Worm (Caenorhabditis elegans) whole organism, early embryonic: ENCODE data around the gene fbxc-52.

Experiments
- aly-1 ChIP-seq: sonication (generic microtip); optimal IDR thresholded peaks from 2 replicates; lab custom pipeline; 2016; ENCODE audit warnings: missing genetic modification characterization, missing compliant biosample characterization
- ama-1 ChIP-seq: fragments of 150-350 bp; optimal IDR thresholded peaks from 2 replicates; lab custom pipeline; 2014
- ceh-36 ChIP-seq: sonication (generic microtip); optimal IDR thresholded peaks from 2 replicates; lab custom pipeline; 2016; ENCODE audit warnings: missing genetic modification characterization, inconsistent platforms, missing compliant biosample characterization
- ets-7 ChIP-seq: sonication (generic microtip); optimal IDR thresholded peaks from 2 replicates; lab custom pipeline; 2016; ENCODE audit warnings: missing genotype, missing genetic modification characterization, missing compliant biosample characterization
- flt-1 ChIP-seq: fragments of 200-800 bp; sonication (Bioruptor generic); IDR thresholded peaks from 2 replicates; pipeline ENCODE4 v1.3.6; 2022; ENCODE audit warnings: missing genetic modification characterization, missing compliant biosample characterization
- hmbx-1 ChIP-seq: sonication (generic microtip); optimal IDR thresholded peaks from 2 replicates; lab custom pipeline; 2016; ENCODE audit warnings: mild to moderate bottlenecking, missing genetic modification characterization, missing compliant biosample characterization
- pes-1 ChIP-seq: fragments of 200-800 bp; sonication (Bioruptor generic); IDR thresholded peaks from 2 replicates; pipeline ENCODE4 v1.3.6; 2022; ENCODE audit warnings: missing genetic modification reagents, missing genetic modification characterization, missing compliant biosample characterization
- tra-4 ChIP-seq: sonication (generic microtip); optimal IDR thresholded peaks from 2 replicates; lab custom pipeline; 2017; ENCODE audit warnings: missing genetic modification characterization, missing compliant biosample characterization

DNA sequence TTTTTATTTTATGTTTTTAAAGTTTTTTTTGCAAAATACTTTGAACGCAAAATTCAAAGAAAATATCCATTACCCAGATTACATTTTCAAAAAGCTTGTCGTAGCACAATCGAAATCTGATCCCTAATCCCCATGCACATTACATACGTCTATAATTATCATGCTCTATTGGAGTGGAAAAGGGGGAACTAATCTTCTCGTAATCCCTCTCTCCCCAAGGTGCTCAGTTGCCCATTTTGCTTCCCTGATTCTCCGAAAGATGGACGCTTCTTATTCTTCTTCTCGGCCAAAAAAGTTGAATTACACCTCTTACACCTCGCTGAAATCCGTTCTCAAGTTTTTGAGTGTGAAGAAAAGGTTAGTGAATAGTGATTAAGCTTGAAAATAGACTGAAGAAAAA, 6.0 kb upstream of the fbxc-52 start, which contains the start of gene fbxc-53:
- TF ChIP-seq aly-1 (no peak), hmbx-1 (tag; lab: Kevin White, UChicago) (no peak), ama-1 (lab: Kevin White, UChicago) (no peak), tra-4 (no peak), flt-1 (GFP tag; lab: Robert Waterston, UW) (no peak), pes-1 (GFP tag; lab: Robert Waterston, UW) (no peak), ets-7 (no peak), ceh-36 (peak; percentile 51)
